Worm (Caenorhabditis elegans) whole organism, midembryonic: ENCODE results near the gene C02F5.12.

Experiments
- flt-1 ChIP-seq: fragments of 200-800 bp; sonication (Bioruptor generic); IDR thresholded peaks from 2 replicates; pipeline ENCODE4 v1.3.6; 2022; ENCODE audit warnings: missing genetic modification characterization, missing compliant biosample characterization
- med-1 ChIP-seq: sonication (generic microtip); optimal IDR thresholded peaks from 2 replicates; lab custom pipeline; 2017; ENCODE audit warnings: missing genetic modification characterization, mild to moderate bottlenecking, missing compliant biosample characterization, antibody characterized with exemption, missing genetic modification reagents; ENCODE audit not compliant: insufficient read depth

ce11 chrIII:8258045-8258444 lies 15.2 kb upstream of the C02F5.12 start, which contains the start of gene ncr-2:
- TF ChIP-seq med-1 (GFP tag; lab: Kevin White, UChicago) (no peak), flt-1 (GFP tag; lab: Robert Waterston, UW) (no peak)
